Worm (Caenorhabditis elegans) whole organism, L3 larva: Measurements from ENCODE around the gene H32C10.1.

Experiments used
- R02D3.7 ChIP-seq: fragments of 150-350 bp; optimal IDR thresholded peaks from 2 replicates; lab custom pipeline; 2014; ENCODE audit warnings: missing biosample characterization, missing genetic modification characterization
- ZK546.5 ChIP-seq: sonication (generic microtip); optimal IDR thresholded peaks from 2 replicates; lab custom pipeline; 2017; ENCODE audit warnings: missing biosample characterization, missing genetic modification characterization
- aly-2 ChIP-seq: fragments of 150-350 bp; optimal IDR thresholded peaks from 2 replicates; lab custom pipeline; 2014; ENCODE audit warnings: missing biosample characterization, missing genetic modification characterization
- ceh-16 ChIP-seq: sonication (generic microtip); optimal IDR thresholded peaks from 2 replicates; lab custom pipeline; 2017; ENCODE audit warnings: missing biosample characterization, missing genetic modification characterization
- ceh-28 ChIP-seq: fragments of 150-350 bp; optimal IDR thresholded peaks from 2 replicates; lab custom pipeline; 2014; ENCODE audit warnings: missing biosample characterization, missing genetic modification reagents, missing genetic modification characterization
- ceh-82 ChIP-seq: fragments of 150-350 bp; optimal IDR thresholded peaks from 2 replicates; lab custom pipeline; 2014; ENCODE audit warnings: missing biosample characterization, missing genetic modification characterization
- daf-12 ChIP-seq: fragments of 150-350 bp; optimal IDR thresholded peaks from 2 replicates; lab custom pipeline; 2014; ENCODE audit warnings: missing biosample characterization, missing genetic modification reagents, missing genetic modification characterization
- egl-5 ChIP-seq: fragments of 150-350 bp; optimal IDR thresholded peaks from 2 replicates; lab custom pipeline; 2017; ENCODE audit warnings: missing biosample characterization, missing genetic modification reagents, missing genetic modification characterization, inconsistent platforms
- elt-1 ChIP-seq: fragments of 150-350 bp; optimal IDR thresholded peaks from 2 replicates; lab custom pipeline; 2014; ENCODE audit warnings: missing biosample characterization, missing genetic modification characterization
- elt-2 ChIP-seq: sonication (generic microtip); optimal IDR thresholded peaks from 2 replicates; lab custom pipeline; 2016; ENCODE audit warnings: missing genetic modification reagents, mild to moderate bottlenecking, missing genetic modification characterization, missing compliant biosample characterization
- elt-3 ChIP-seq, 3 experiments: fragments of 150-350 bp in 1 of 3; sonication (generic microtip) in 2 of 3; optimal IDR thresholded peaks; 2 replicates in 2 of 3; 4 replicates in 1 of 3; lab custom pipeline; 2014 to 2017; ENCODE audit warnings: missing biosample characterization in 3 of 3, missing genetic modification characterization in 3 of 3
- eor-1 ChIP-seq, 2 experiments: fragments of 150-350 bp; optimal IDR thresholded peaks; 2 replicates each; lab custom pipeline; 2014 to 2018; ENCODE audit warnings: missing biosample characterization in 2 of 2, missing genetic modification characterization in 2 of 2
- fkh-2 ChIP-seq: fragments of 150-350 bp; optimal IDR thresholded peaks from 2 replicates; lab custom pipeline; 2014; ENCODE audit warnings: missing biosample characterization, missing genetic modification reagents, missing genetic modification characterization
- fos-1 ChIP-seq: fragments of 150-350 bp; optimal IDR thresholded peaks from 2 replicates; lab custom pipeline; 2014; ENCODE audit warnings: missing biosample characterization, missing genetic modification characterization
- hmg-11 ChIP-seq: sonication (generic microtip); optimal IDR thresholded peaks from 2 replicates; lab custom pipeline; 2016; ENCODE audit warnings: missing genetic modification characterization, missing compliant biosample characterization
- jun-1 ChIP-seq: fragments of 150-350 bp; optimal IDR thresholded peaks from 2 replicates; lab custom pipeline; 2014; ENCODE audit warnings: missing biosample characterization, missing genetic modification reagents, missing genetic modification characterization
- lin-15B ChIP-seq: fragments of 150-350 bp; optimal IDR thresholded peaks from 2 replicates; lab custom pipeline; 2014; ENCODE audit warnings: missing biosample characterization, missing genetic modification characterization
- lin-39 ChIP-seq: fragments of 150-350 bp; optimal IDR thresholded peaks from 2 replicates; lab custom pipeline; 2018; ENCODE audit warnings: missing biosample characterization, missing genetic modification reagents, missing genetic modification characterization
- lsy-12 ChIP-seq: sonication (generic microtip); optimal IDR thresholded peaks from 2 replicates; lab custom pipeline; 2016; ENCODE audit warnings: mild to moderate bottlenecking, missing genetic modification characterization, missing compliant biosample characterization
- nfya-1 ChIP-seq: sonication (generic microtip); optimal IDR thresholded peaks from 2 replicates; lab custom pipeline; 2017; ENCODE audit warnings: missing genetic modification characterization, mild to moderate bottlenecking, missing compliant biosample characterization, antibody characterized with exemption, moderate library complexity; ENCODE audit not compliant: insufficient read depth
- nhr-11 ChIP-seq: fragments of 150-350 bp; optimal IDR thresholded peaks from 2 replicates; lab custom pipeline; 2014; ENCODE audit warnings: missing biosample characterization, missing genetic modification characterization
- nhr-23 ChIP-seq: fragments of 150-350 bp; optimal IDR thresholded peaks from 2 replicates; lab custom pipeline; 2014; ENCODE audit warnings: missing biosample characterization, missing genetic modification reagents, missing genetic modification characterization
- nhr-237 ChIP-seq: fragments of 150-350 bp; optimal IDR thresholded peaks from 2 replicates; lab custom pipeline; 2014; ENCODE audit warnings: missing biosample characterization, missing genetic modification characterization
- nhr-25 ChIP-seq: sonication (generic microtip); optimal IDR thresholded peaks from 2 replicates; lab custom pipeline; 2017; ENCODE audit warnings: missing biosample characterization, missing genetic modification characterization
- nhr-28 ChIP-seq: fragments of 150-350 bp; optimal IDR thresholded peaks from 2 replicates; lab custom pipeline; 2014; ENCODE audit warnings: missing biosample characterization, missing genetic modification characterization
- nhr-43 ChIP-seq: sonication (generic microtip); optimal IDR thresholded peaks from 2 replicates; lab custom pipeline; 2016; ENCODE audit warnings: mild to moderate bottlenecking, missing genetic modification characterization, missing compliant biosample characterization; ENCODE audit not compliant: poor library complexity, severe bottlenecking
- nhr-67 ChIP-seq: fragments of 150-350 bp; optimal IDR thresholded peaks from 2 replicates; lab custom pipeline; 2014; ENCODE audit warnings: missing biosample characterization, missing genetic modification characterization
- nhr-77 ChIP-seq: fragments of 150-350 bp; optimal IDR thresholded peaks from 2 replicates; lab custom pipeline; 2014; ENCODE audit warnings: missing biosample characterization, missing genetic modification characterization
- pha-4 ChIP-seq: fragments of 150-350 bp; optimal IDR thresholded peaks from 2 replicates; lab custom pipeline; 2014; ENCODE audit warnings: missing biosample characterization, missing genetic modification reagents, missing genetic modification characterization
- sea-2 ChIP-seq: fragments of 150-350 bp; sonication (generic microtip); optimal IDR thresholded peaks from 4 replicates; lab custom pipeline; 2014; ENCODE audit warnings: missing biosample characterization, missing genetic modification reagents, missing genetic modification characterization
- skn-1 ChIP-seq: fragments of 150-350 bp; optimal IDR thresholded peaks from 2 replicates; lab custom pipeline; 2014; ENCODE audit warnings: missing biosample characterization, missing genetic modification characterization
- snpc-4 ChIP-seq: fragments of 150-350 bp; optimal IDR thresholded peaks from 2 replicates; lab custom pipeline; 2014; ENCODE audit warnings: missing biosample characterization, missing genetic modification characterization
- tbx-2 ChIP-seq: sonication (generic microtip); optimal IDR thresholded peaks from 2 replicates; lab custom pipeline; 2016; ENCODE audit warnings: mild to moderate bottlenecking, missing genetic modification characterization, missing compliant biosample characterization
- unc-62 ChIP-seq: fragments of 150-350 bp; sonication (generic microtip); optimal IDR thresholded peaks from 4 replicates; lab custom pipeline; 2014; ENCODE audit warnings: missing biosample characterization, missing genetic modification reagents, missing genetic modification characterization
- zag-1 ChIP-seq: fragments of 150-350 bp; optimal IDR thresholded peaks from 2 replicates; lab custom pipeline; 2014; ENCODE audit warnings: missing biosample characterization, missing genetic modification characterization
- ztf-11 ChIP-seq: fragments of 150-350 bp; optimal IDR thresholded peaks from 2 replicates; lab custom pipeline; 2014; ENCODE audit warnings: missing biosample characterization, missing genetic modification characterization

The H32C10.1 gene

ce11 chrIV:5939122-5939521 is 5.0 kb downstream of the H32C10.1 start, which contains the start of gene mcu-1:
Gene mcu-1, minus strand, starts transcription at chrIV:5939230.
- TF ChIP-seq ceh-28 (tag; lab: Kevin White, UChicago) (peak; percentile 55), lin-39 (tag; lab: Kevin White, UChicago) (no peak), elt-2 (peak; percentile 16), sea-2 (GFP tag; lab: Kevin White, UChicago) (no peak), skn-1 (tag; lab: Kevin White, UChicago) (no peak), hmg-11 (peak; percentile 10), fkh-2 (tag; lab: Kevin White, UChicago) (no peak), nhr-25 (peak; percentile 86), ceh-82 (tag; lab: Kevin White, UChicago) (no peak), elt-3 (tag; optimal IDR thresholded peaks at IDR 0.05; lab: Kevin White, UChicago) (peak in 1 of 3 experiments; percentile 52), nhr-43 (tag; lab: Kevin White, UChicago) (peak; percentile 69), nhr-23 (tag; lab: Kevin White, UChicago) (peak; percentile 96), nhr-67 (tag; lab: Kevin White, UChicago) (no peak), elt-1 (no peak), snpc-4 (no peak), fos-1 (tag; lab: Kevin White, UChicago) (no peak), ztf-11 (tag; lab: Kevin White, UChicago) (no peak), eor-1 (tag; optimal IDR thresholded peaks at IDR 0.05; lab: Kevin White, UChicago) (no peak), jun-1 (tag; lab: Kevin White, UChicago) (peak; percentile 41), nhr-11 (no peak), ceh-16 (tag; lab: Kevin White, UChicago) (no peak), nfya-1 (tag; lab: Kevin White, UChicago) (no peak)

DNA sequence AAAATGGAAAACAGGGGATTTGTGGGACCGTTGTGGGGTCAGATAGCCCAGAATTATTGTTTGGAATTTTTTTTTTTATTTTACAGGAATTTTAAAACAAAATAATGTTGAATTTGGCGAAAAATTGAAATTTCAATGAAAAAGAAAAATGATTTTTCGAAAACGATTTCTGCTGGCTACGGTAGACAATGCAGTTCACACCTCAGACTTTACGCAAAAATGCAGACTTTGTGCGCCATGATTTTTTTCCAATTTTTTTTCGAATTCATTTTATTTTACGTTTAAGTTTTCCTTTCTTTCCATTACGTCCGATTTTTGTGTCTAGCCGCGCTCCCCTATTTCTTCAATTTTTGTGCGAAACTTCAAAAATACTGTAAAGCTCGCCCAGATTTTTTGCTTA is 5.8 kb downstream of the H32C10.1 start:
- TF ChIP-seq nhr-25: no peak
- no peak for TF ChIP-seq nhr-237 (tag; lab: Kevin White, UChicago)
- no peak for TF ChIP-seq pha-4 (tag; lab: Kevin White, UChicago)
- no peak for TF ChIP-seq lsy-12 (tag; lab: Kevin White, UChicago)
- TF ChIP-seq ZK546.5: no peak
- no peak for TF ChIP-seq ztf-11 (tag; lab: Kevin White, UChicago)
- TF ChIP-seq tbx-2 (tag; lab: Kevin White, UChicago): no peak
- TF ChIP-seq aly-2 (tag; lab: Kevin White, UChicago): no peak
- TF ChIP-seq ceh-82 (tag; lab: Kevin White, UChicago): no peak
- TF ChIP-seq daf-12 (tag; lab: Kevin White, UChicago): no peak
- no peak for TF ChIP-seq lin-15B
- no peak for TF ChIP-seq nhr-28 (tag; lab: Kevin White, UChicago)
- TF ChIP-seq R02D3.7 (tag; lab: Kevin White, UChicago): no peak
- TF ChIP-seq nhr-77 (tag; lab: Kevin White, UChicago): no peak

ce11 chrIV:5940608-5941007 is 6.5 kb downstream of the H32C10.1 start:
- TF ChIP-seq unc-62 (no peak), ceh-28 (tag; lab: Kevin White, UChicago) (peak; percentile 21), nhr-23 (tag; lab: Kevin White, UChicago) (peak; percentile 17), lin-15B (peak; percentile 22)

DNA sequence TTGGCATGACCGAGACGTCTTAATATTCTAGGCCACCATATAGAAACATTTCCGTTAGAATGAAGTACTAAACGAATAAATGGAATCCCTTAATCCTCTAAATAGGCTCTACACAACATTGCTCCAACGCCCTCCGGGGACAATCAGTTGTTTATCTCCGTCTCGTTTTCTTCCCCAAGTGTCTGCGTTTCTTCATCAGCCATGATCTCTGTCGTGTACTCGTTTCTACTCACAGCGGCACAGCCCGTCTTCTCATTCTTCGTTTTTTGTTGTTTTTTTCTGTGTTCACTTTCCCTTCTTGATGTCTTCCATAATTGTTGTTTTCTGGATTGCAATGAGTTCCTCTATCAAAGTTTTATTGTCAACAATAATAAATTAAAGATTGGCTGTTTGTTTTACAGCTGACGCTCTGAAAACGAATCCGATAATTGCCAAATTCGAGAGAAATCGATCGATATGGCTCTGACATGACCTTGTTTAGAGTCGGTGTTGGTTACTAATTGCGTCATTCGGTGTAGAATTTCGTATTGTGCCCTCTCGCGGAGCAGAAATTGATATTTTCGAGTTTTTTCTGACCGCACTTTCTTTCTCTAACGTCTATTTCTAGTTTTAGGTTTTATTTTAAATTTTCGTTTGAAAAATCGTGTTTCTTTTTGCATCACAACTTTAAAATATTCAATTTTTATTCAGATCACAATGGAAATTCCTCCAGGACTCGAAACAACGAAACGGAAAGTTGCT is 7.3 kb downstream of the H32C10.1 start, which contains the start of gene pfkb-1.2:
Gene pfkb-1.2, plus strand, starts transcription at position 691 of the 741 bp plus-strand sequence.
- no peak for TF ChIP-seq tbx-2 (tag; lab: Kevin White, UChicago)
- peak; percentile 6 for TF ChIP-seq pha-4 (tag; lab: Kevin White, UChicago)
- TF ChIP-seq unc-62: no peak
- TF ChIP-seq lin-39 (tag; lab: Kevin White, UChicago): peak; percentile 60
- TF ChIP-seq daf-12 (tag; lab: Kevin White, UChicago): no peak
- peak; percentile 32 for TF ChIP-seq egl-5 (tag; lab: Kevin White, UChicago)
- TF ChIP-seq elt-2: no peak
- no peak for TF ChIP-seq zag-1 (tag; lab: Kevin White, UChicago)
- peak; percentile 40 for TF ChIP-seq nfya-1 (tag; lab: Kevin White, UChicago)
- TF ChIP-seq lin-15B: no peak
- no peak for TF ChIP-seq eor-1 (tag; optimal IDR thresholded peaks at IDR 0.05; lab: Kevin White, UChicago)
- TF ChIP-seq nhr-11: no peak
- TF ChIP-seq nhr-25: no peak
